Fruit fly (Drosophila melanogaster): ENCODE measurements around the gene Lcp65Ac.

The Lcp65Ac gene

DNA sequence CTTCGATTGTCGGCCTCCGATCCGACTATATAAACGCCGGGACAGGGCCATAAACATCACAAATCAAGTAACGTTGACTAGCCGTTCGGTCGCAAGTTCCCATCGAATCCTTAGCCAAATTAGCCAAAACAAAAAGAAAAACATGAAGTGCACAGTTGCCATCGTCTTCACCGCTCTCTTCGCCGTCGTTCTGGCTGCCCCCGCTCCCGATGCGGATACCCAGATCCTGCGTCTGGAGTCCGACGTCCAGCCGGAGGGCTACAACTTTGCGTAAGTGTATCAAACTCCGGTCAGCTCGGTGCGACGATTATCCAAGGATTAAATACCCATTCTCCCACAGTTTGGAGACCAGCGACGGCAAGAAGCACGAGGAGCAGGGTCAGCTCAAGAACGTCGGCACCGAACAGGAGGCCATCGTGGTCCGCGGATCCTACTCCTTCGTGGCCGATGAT, at the start of gene Lcp65Ac:
Lcp65Ac (plus strand) TSS at position 51 of the 452 bp plus-strand sequence.
- TF ChIP-seq Dif (GFP tag; optimal IDR thresholded peaks at IDR 0.05; ENCODE audit: partially characterized antibody) (no peak), woc (GFP tag; optimal IDR thresholded peaks at IDR 0.05) (no peak), usp (GFP tag; optimal IDR thresholded peaks at IDR 0.05) (no peak), Abd-B (GFP tag; optimal IDR thresholded peaks at IDR 0.05) (no peak), Myc (optimal IDR thresholded peaks at IDR 0.05) (no peak), dsf (GFP tag; optimal IDR thresholded peaks at IDR 0.05; ENCODE audit: borderline replicate concordance) (no peak), brk (GFP tag; optimal IDR thresholded peaks at IDR 0.05) (no peak), N (GFP tag; optimal IDR thresholded peaks at IDR 0.05) (no peak), dmrt93B (GFP tag; optimal IDR thresholded peaks at IDR 0.05) (no peak), Dfd (GFP tag; optimal IDR thresholded peaks at IDR 0.05) (no peak), Hr83 (GFP tag; optimal IDR thresholded peaks at IDR 0.05; ENCODE audit: poor library complexity, severe bottlenecking) (no peak), br (GFP tag; optimal IDR thresholded peaks at IDR 0.05) (no peak), lola (GFP tag; optimal IDR thresholded peaks at IDR 0.05) (no peak), CG9705 (GFP tag; optimal IDR thresholded peaks at IDR 0.05) (no peak), CrebA (GFP tag; optimal IDR thresholded peaks at IDR 0.05; ENCODE audit: borderline replicate concordance) (no peak), jim (GFP tag; optimal IDR thresholded peaks at IDR 0.05) (no peak), tai (GFP tag; optimal IDR thresholded peaks at IDR 0.05) (no peak)

dm6 chr3L:6097270-6097669, 47.3 kb upstream of the Lcp65Ac start, which contains the start of gene Ets65A:
Gene Ets65A, plus strand, starts transcription at chr3L:6097617.
- no peak for TF ChIP-seq GATAd (GFP tag; optimal IDR thresholded peaks at IDR 0.05)
- no peak for TF ChIP-seq usp (GFP tag; optimal IDR thresholded peaks at IDR 0.05)
- no peak for TF ChIP-seq ey (GFP tag; optimal IDR thresholded peaks at IDR 0.05)
- TF ChIP-seq sage (GFP tag; optimal IDR thresholded peaks at IDR 0.05), result no peak
- no peak for TF ChIP-seq Vsx2 (GFP tag; optimal IDR thresholded peaks at IDR 0.05; ENCODE audit: partially characterized antibody)
- no peak for TF ChIP-seq sv (GFP tag; optimal IDR thresholded peaks at IDR 0.05)
- TF ChIP-seq Myc (optimal IDR thresholded peaks at IDR 0.05), result no peak
- TF ChIP-seq lola (GFP tag; optimal IDR thresholded peaks at IDR 0.05), result no peak
- TF ChIP-seq br (GFP tag; optimal IDR thresholded peaks at IDR 0.05), result no peak
- TF ChIP-seq Jra (GFP tag; optimal IDR thresholded peaks at IDR 0.05), result no peak
- TF ChIP-seq dsf (GFP tag; optimal IDR thresholded peaks at IDR 0.05; ENCODE audit: borderline replicate concordance), result no peak
- no peak for TF ChIP-seq CG32264 (GFP tag; optimal IDR thresholded peaks at IDR 0.05)
- no peak for TF ChIP-seq Abd-B (GFP tag; optimal IDR thresholded peaks at IDR 0.05)
- no peak for TF ChIP-seq Mio (GFP tag; optimal IDR thresholded peaks at IDR 0.05)
- no peak for TF ChIP-seq rgr (GFP tag; optimal IDR thresholded peaks at IDR 0.05)
- TF ChIP-seq jim (GFP tag; optimal IDR thresholded peaks at IDR 0.05), result no peak

DNA sequence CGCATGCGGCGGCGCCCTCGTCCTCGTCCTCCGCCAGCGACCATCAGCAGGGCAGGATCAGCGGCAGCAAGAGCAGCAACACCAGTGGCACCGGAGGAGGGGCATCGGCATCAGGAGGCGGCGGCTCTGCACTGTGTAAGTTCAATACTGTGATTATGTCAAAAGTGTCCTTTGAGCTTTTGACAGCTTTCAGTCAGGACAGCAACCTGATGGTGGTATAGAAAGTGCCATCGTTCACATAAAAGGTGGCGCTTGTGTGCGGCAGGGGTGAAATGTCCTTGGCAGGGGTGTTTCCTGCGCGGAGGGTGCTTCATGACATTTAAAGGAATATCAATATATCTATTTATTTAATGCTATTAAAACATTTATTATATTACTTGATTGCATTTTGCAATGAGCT, 41.0 kb upstream of the Lcp65Ac start:
- TF ChIP-seq rgr (GFP tag; optimal IDR thresholded peaks at IDR 0.05) (no peak), Myc (optimal IDR thresholded peaks at IDR 0.05) (no peak), jim (GFP tag; optimal IDR thresholded peaks at IDR 0.05) (no peak), fru (GFP tag; optimal IDR thresholded peaks at IDR 0.05) (no peak), N (GFP tag; optimal IDR thresholded peaks at IDR 0.05) (no peak), h (GFP tag; optimal IDR thresholded peaks at IDR 0.05) (no peak)

dm6 chr3L:6104551-6104950, 40.1 kb upstream of the Lcp65Ac start:
- TF ChIP-seq usp (GFP tag; optimal IDR thresholded peaks at IDR 0.05), result no peak
- TF ChIP-seq Hnf4 (GFP tag; optimal IDR thresholded peaks at IDR 0.05), result no peak
- no peak for TF ChIP-seq woc (GFP tag; optimal IDR thresholded peaks at IDR 0.05)
- TF ChIP-seq Myc (optimal IDR thresholded peaks at IDR 0.05), result no peak
- no peak for TF ChIP-seq GATAd (GFP tag; optimal IDR thresholded peaks at IDR 0.05)
- no peak for TF ChIP-seq rgr (GFP tag; optimal IDR thresholded peaks at IDR 0.05)
- TF ChIP-seq HLH106 (tag; optimal IDR thresholded peaks at IDR 0.05), result no peak
- TF ChIP-seq ey (GFP tag; optimal IDR thresholded peaks at IDR 0.05), result no peak
- TF ChIP-seq sv (GFP tag; optimal IDR thresholded peaks at IDR 0.05), result no peak

DNA sequence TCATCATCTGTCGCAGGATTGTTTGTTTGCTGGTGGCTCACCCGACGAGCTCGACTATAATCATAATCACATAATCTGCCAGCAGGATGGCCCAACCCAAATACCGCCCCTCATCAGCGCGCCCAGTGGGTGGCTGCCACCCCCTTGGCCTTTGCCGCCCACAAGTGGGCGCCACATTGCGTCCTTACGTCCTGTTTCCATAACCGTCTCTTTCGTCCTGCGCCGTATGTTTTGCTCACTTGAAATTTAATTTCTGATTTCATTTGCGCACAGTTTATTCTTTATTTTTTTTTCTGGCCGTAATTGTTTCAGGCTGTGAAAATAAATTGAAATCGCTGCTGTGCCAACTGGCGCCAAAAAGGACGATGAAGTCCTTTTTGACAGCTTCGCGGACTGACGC, 39.2 kb upstream of the Lcp65Ac start:
- TF ChIP-seq lola (GFP tag; optimal IDR thresholded peaks at IDR 0.05) (no peak), usp (GFP tag; optimal IDR thresholded peaks at IDR 0.05) (no peak), fru (GFP tag; optimal IDR thresholded peaks at IDR 0.05) (no peak), sage (GFP tag; optimal IDR thresholded peaks at IDR 0.05) (no peak), foxo (GFP tag; optimal IDR thresholded peaks at IDR 0.05) (no peak), Myc (optimal IDR thresholded peaks at IDR 0.05) (no peak), sv (GFP tag; optimal IDR thresholded peaks at IDR 0.05) (no peak), Sp1 (GFP tag; optimal IDR thresholded peaks at IDR 0.05) (no peak), CG32264 (GFP tag; optimal IDR thresholded peaks at IDR 0.05) (no peak)
